Fruit fly (Drosophila melanogaster) whole organism, embryonic: ENCODE data around the gene Nthl1.

Source experiments
- ATbp ChIP-seq: fragments of 200-800 bp; sonication (Bioruptor generic); optimal IDR thresholded peaks from 2 replicates; lab custom pipeline; 2017; ENCODE audit warnings: missing biosample characterization, mild to moderate bottlenecking, missing genetic modification characterization, missing genetic modification reagents
- Atf6 ChIP-seq: fragments of 200-800 bp; sonication (Bioruptor generic); IDR thresholded peaks from 2 replicates; pipeline ENCODE4 v1.3.6; 2022; ENCODE audit warnings: missing biosample characterization, missing genetic modification characterization
- B-H1 ChIP-seq: fragments of 200-800 bp; sonication (Bioruptor generic); IDR thresholded peaks from 3 replicates; pipeline ENCODE4 v1.3.6; 2022; ENCODE audit warnings: missing biosample characterization, missing genetic modification characterization
- CG10267 ChIP-seq: fragments of 200-800 bp; sonication (Bioruptor generic); optimal IDR thresholded peaks from 2 replicates; lab custom pipeline; 2018; ENCODE audit warnings: missing biosample characterization, mild to moderate bottlenecking, missing genetic modification characterization, moderate library complexity
- CG10979 ChIP-seq: fragments of 200-800 bp; sonication (Bioruptor generic); optimal IDR thresholded peaks from 2 replicates; lab custom pipeline; 2018; ENCODE audit warnings: missing biosample characterization, mild to moderate bottlenecking, missing genetic modification characterization, moderate library complexity
- CG11504 ChIP-seq: fragments of 200-800 bp; sonication (Bioruptor generic); optimal IDR thresholded peaks from 3 replicates; lab custom pipeline; 2019; ENCODE audit warnings: missing biosample characterization, mild to moderate bottlenecking, missing genetic modification characterization, moderate library complexity
- CG12942 ChIP-seq: fragments of 200-800 bp; sonication (Bioruptor generic); optimal IDR thresholded peaks from 3 replicates; lab custom pipeline; 2016; ENCODE audit warnings: missing biosample characterization, missing genetic modification characterization
- CG1603 ChIP-seq: fragments of 200-800 bp; sonication (Bioruptor generic); optimal IDR thresholded peaks from 2 replicates; lab custom pipeline; 2019; ENCODE audit warnings: missing biosample characterization, mild to moderate bottlenecking, missing genetic modification characterization, moderate library complexity
- CG17361 ChIP-seq: fragments of 200-800 bp; sonication (Bioruptor generic); IDR thresholded peaks from 3 replicates; pipeline ENCODE4 v1.3.6; 2022; ENCODE audit warnings: missing biosample characterization, missing genetic modification characterization
- CG17829 ChIP-seq: fragments of 200-800 bp; optimal IDR thresholded peaks from 2 replicates; lab custom pipeline; 2019; ENCODE audit warnings: missing biosample characterization, mild to moderate bottlenecking, missing genetic modification characterization, moderate library complexity
- CG2120 ChIP-seq: fragments of 200-800 bp; sonication (Bioruptor generic); optimal IDR thresholded peaks from 3 replicates; lab custom pipeline; 2016; ENCODE audit warnings: missing biosample characterization, missing genetic modification characterization
- CG2712 ChIP-seq: fragments of 200-800 bp; optimal IDR thresholded peaks from 3 replicates; lab custom pipeline; 2019; ENCODE audit warnings: missing biosample characterization, mild to moderate bottlenecking, missing genetic modification characterization, moderate library complexity
- CG2875 ChIP-seq: fragments of 200-800 bp; sonication (Bioruptor generic); optimal IDR thresholded peaks from 2 replicates; lab custom pipeline; 2017; ENCODE audit warnings: missing biosample characterization, mild to moderate bottlenecking, missing genetic modification characterization, missing genetic modification reagents
- CG3995 ChIP-seq: fragments of 200-800 bp; sonication (Bioruptor generic); optimal IDR thresholded peaks from 3 replicates; lab custom pipeline; 2016; ENCODE audit warnings: missing biosample characterization, missing genetic modification characterization
- CG4282 ChIP-seq: fragments of 200-800 bp; sonication (Bioruptor generic); optimal IDR thresholded peaks from 2 replicates; lab custom pipeline; 2016; ENCODE audit warnings: missing biosample characterization, missing genetic modification characterization
- CG4424 ChIP-seq: fragments of 200-800 bp; sonication (Bioruptor generic); optimal IDR thresholded peaks from 3 replicates; lab custom pipeline; 2016; ENCODE audit warnings: missing biosample characterization, missing genetic modification characterization
- CG8388 ChIP-seq: fragments of 200-800 bp; sonication (Bioruptor generic); optimal IDR thresholded peaks from 2 replicates; lab custom pipeline; 2019; ENCODE audit warnings: missing biosample characterization, mild to moderate bottlenecking, missing genetic modification characterization, moderate library complexity
- CG9797 ChIP-seq: fragments of 200-800 bp; sonication (Bioruptor generic); optimal IDR thresholded peaks from 3 replicates; lab custom pipeline; 2018; ENCODE audit warnings: missing biosample characterization, mild to moderate bottlenecking, missing genetic modification characterization
- Chrac-16 ChIP-seq: fragments of 200-800 bp; sonication (Bioruptor generic); optimal IDR thresholded peaks from 3 replicates; lab custom pipeline; 2016; ENCODE audit warnings: missing biosample characterization, missing genetic modification characterization
- ERR ChIP-seq: fragments of 200-800 bp; sonication (Bioruptor generic); optimal IDR thresholded peaks from 2 replicates; lab custom pipeline; 2016; ENCODE audit warnings: missing biosample characterization, missing genetic modification characterization
- Fer3 ChIP-seq: fragments of 200-800 bp; sonication (Bioruptor generic); optimal IDR thresholded peaks from 2 replicates; lab custom pipeline; 2018; ENCODE audit warnings: missing biosample characterization, mild to moderate bottlenecking, missing genetic modification characterization, moderate library complexity
- Hmr ChIP-seq: fragments of 200-800 bp; sonication (Bioruptor generic); optimal IDR thresholded peaks from 3 replicates; lab custom pipeline; 2017; ENCODE audit warnings: mild to moderate bottlenecking, missing biosample characterization, missing genetic modification reagents, missing genetic modification characterization
- Hr3 ChIP-seq: fragments of 200-800 bp; sonication (Bioruptor generic); optimal IDR thresholded peaks from 3 replicates; lab custom pipeline; 2016; ENCODE audit warnings: missing biosample characterization, missing genetic modification characterization
- Kr ChIP-seq: fragments of 200-800 bp; sonication (Bioruptor generic); optimal IDR thresholded peaks from 2 replicates; lab custom pipeline; 2017; ENCODE audit warnings: missing biosample characterization, mild to moderate bottlenecking, missing genetic modification characterization
- Lim3 ChIP-seq: fragments of 200-800 bp; sonication (Bioruptor generic); IDR thresholded peaks from 2 replicates; pipeline ENCODE4 v1.3.6; 2022; ENCODE audit warnings: missing biosample characterization, missing genetic modification characterization
- Six4 ChIP-seq: fragments of 200-800 bp; sonication (Bioruptor generic); optimal IDR thresholded peaks from 2 replicates; lab custom pipeline; 2016; ENCODE audit warnings: missing biosample characterization, missing genetic modification characterization
- Sox102F ChIP-seq: fragments of 200-800 bp; sonication (Bioruptor generic); optimal IDR thresholded peaks from 2 replicates; lab custom pipeline; 2018; ENCODE audit warnings: missing biosample characterization, mild to moderate bottlenecking, missing genetic modification characterization, moderate library complexity
- Ssrp ChIP-seq: fragments of 200-800 bp; sonication (Bioruptor generic); optimal IDR thresholded peaks from 2 replicates; lab custom pipeline; 2018; ENCODE audit warnings: missing biosample characterization, mild to moderate bottlenecking, missing genetic modification characterization, moderate library complexity
- az2 ChIP-seq: fragments of 200-800 bp; sonication (Bioruptor generic); optimal IDR thresholded peaks from 3 replicates; lab custom pipeline; 2016; ENCODE audit warnings: missing biosample characterization, missing genetic modification characterization
- bcd ChIP-seq: fragments of 200-800 bp; sonication (Bioruptor generic); optimal IDR thresholded peaks from 2 replicates; lab custom pipeline; 2017; ENCODE audit warnings: missing biosample characterization, mild to moderate bottlenecking, missing genetic modification characterization
- ci ChIP-seq: fragments of 200-800 bp; sonication (Bioruptor generic); IDR thresholded peaks from 3 replicates; pipeline ENCODE4 v1.3.6; 2022; ENCODE audit warnings: missing biosample characterization, missing genetic modification characterization
- dmrt11E ChIP-seq: fragments of 200-800 bp; sonication (Bioruptor generic); optimal IDR thresholded peaks from 3 replicates; lab custom pipeline; 2018; ENCODE audit warnings: missing biosample characterization, mild to moderate bottlenecking, missing genetic modification characterization, moderate library complexity
- dmrt99B ChIP-seq: fragments of 200-800 bp; sonication (Bioruptor generic); optimal IDR thresholded peaks from 2 replicates; lab custom pipeline; 2018; ENCODE audit warnings: missing biosample characterization, mild to moderate bottlenecking, missing genetic modification characterization, moderate library complexity
- esg ChIP-seq: fragments of 200-800 bp; sonication (Bioruptor generic); conservative IDR thresholded peaks from 2 replicates; pipeline ENCODE4 v1.3.6; 2022; ENCODE audit warnings: missing biosample characterization, missing genetic modification characterization
- grau ChIP-seq: fragments of 200-800 bp; optimal IDR thresholded peaks from 3 replicates; lab custom pipeline; 2019; ENCODE audit warnings: missing biosample characterization, mild to moderate bottlenecking, missing genetic modification characterization, moderate library complexity
- ind ChIP-seq: fragments of 200-800 bp; sonication (Bioruptor generic); optimal IDR thresholded peaks from 3 replicates; lab custom pipeline; 2016; ENCODE audit warnings: missing biosample characterization, missing genetic modification characterization
- kay ChIP-seq: fragments of 200-800 bp; sonication (Bioruptor generic); optimal IDR thresholded peaks from 2 replicates; lab custom pipeline; 2016; ENCODE audit warnings: missing biosample characterization, missing genetic modification characterization
- ken ChIP-seq: fragments of 200-800 bp; sonication (Bioruptor generic); IDR thresholded peaks from 3 replicates; pipeline ENCODE4 v1.3.6; 2022; ENCODE audit warnings: missing biosample characterization, missing genetic modification characterization
- klu ChIP-seq: fragments of 200-800 bp; sonication (Bioruptor generic); IDR thresholded peaks from 2 replicates; pipeline ENCODE4 v1.3.6; 2022; ENCODE audit warnings: missing biosample characterization, missing genetic modification characterization
- lilli ChIP-seq: fragments of 200-800 bp; sonication (Bioruptor generic); optimal IDR thresholded peaks from 3 replicates; lab custom pipeline; 2016; ENCODE audit warnings: missing biosample characterization, missing genetic modification characterization
- mam ChIP-seq: fragments of 200-800 bp; sonication (Bioruptor generic); optimal IDR thresholded peaks from 3 replicates; lab custom pipeline; 2016; ENCODE audit warnings: missing biosample characterization, missing genetic modification characterization
- nmo ChIP-seq: fragments of 200-800 bp; sonication (Bioruptor generic); optimal IDR thresholded peaks from 2 replicates; lab custom pipeline; 2018; ENCODE audit warnings: missing biosample characterization, mild to moderate bottlenecking, missing genetic modification characterization, moderate library complexity
- nom ChIP-seq: fragments of 200-800 bp; sonication (Bioruptor generic); optimal IDR thresholded peaks from 2 replicates; lab custom pipeline; 2017; ENCODE audit warnings: missing biosample characterization, missing genetic modification characterization, mild to moderate bottlenecking, moderate library complexity, missing genetic modification reagents
- otp ChIP-seq: fragments of 200-800 bp; sonication (Bioruptor generic); IDR thresholded peaks from 3 replicates; pipeline ENCODE4, ENCODE4 v1.3.6; 2022; ENCODE audit warnings: missing biosample characterization, missing genetic modification characterization
- phol ChIP-seq: fragments of 200-800 bp; sonication (Bioruptor generic); optimal IDR thresholded peaks from 3 replicates; lab custom pipeline; 2018; ENCODE audit warnings: missing biosample characterization, mild to moderate bottlenecking, missing genetic modification characterization, moderate library complexity
- seq ChIP-seq: fragments of 200-800 bp; sonication (Bioruptor generic); IDR thresholded peaks from 2 replicates; pipeline ENCODE4 v1.3.6; 2022; ENCODE audit warnings: missing biosample characterization, missing genetic modification characterization
- stc ChIP-seq: fragments of 200-800 bp; sonication (Bioruptor generic); IDR thresholded peaks from 2 replicates; pipeline ENCODE4 v1.3.6; 2022; ENCODE audit warnings: missing biosample characterization, missing genetic modification characterization
- sug ChIP-seq: fragments of 200-800 bp; optimal IDR thresholded peaks from 2 replicates; lab custom pipeline; 2019; ENCODE audit warnings: missing biosample characterization, mild to moderate bottlenecking, missing genetic modification characterization, moderate library complexity
- tin ChIP-seq: fragments of 200-800 bp; sonication (Bioruptor generic); optimal IDR thresholded peaks from 3 replicates; lab custom pipeline; 2016; ENCODE audit warnings: missing biosample characterization, missing genetic modification characterization
- trem ChIP-seq: fragments of 200-800 bp; optimal IDR thresholded peaks from 3 replicates; lab custom pipeline; 2019; ENCODE audit warnings: missing biosample characterization, mild to moderate bottlenecking, missing genetic modification characterization, moderate library complexity
- unc-4 ChIP-seq: fragments of 200-800 bp; sonication (Bioruptor generic); IDR thresholded peaks from 2 replicates; pipeline ENCODE4 v1.3.6; 2022; ENCODE audit warnings: missing biosample characterization, missing genetic modification characterization; ENCODE audit not compliant: partially characterized antibody

Nthl1 gene

dm6 chr2L:20915224-20915623, 12.4 kb downstream of the Nthl1 start (continued):
- TF ChIP-seq CG17361 (GFP tag; lab: Robert Waterston, UW) (0 out of 3 replicates have a peak, but pooled peaks have one; percentile 27), kay (GFP tag; lab: Kevin White, UChicago) (peak; percentile 19), B-H1 (GFP tag; lab: Robert Waterston, UW) (peak; percentile 34; the same call in 1 of the 3 replicates), ken (GFP tag; lab: Robert Waterston, UW) (no peak), ind (peak; percentile 47), dmrt99B (tag; lab: Kevin White, UChicago) (peak; percentile 65), az2 (peak; percentile 15), Ssrp (tag; lab: Kevin White, UChicago) (peak; percentile 37), Atf6 (peak; percentile 39; the same call in 1 of the 2 replicates), CG1603 (tag; lab: Kevin White, UChicago) (peak; percentile 24), otp (GFP tag; lab: Robert Waterston, UW) (no peak), ATbp (GFP tag; lab: Kevin White, UChicago) (peak; percentile 8), Kr (GFP tag; lab: Kevin White, UChicago) (no peak), CG3995 (GFP tag; lab: Kevin White, UChicago) (peak; percentile 52), Sox102F (GFP tag; lab: Kevin White, UChicago) (peak; percentile 65), CG11504 (tag; lab: Kevin White, UChicago) (peak; percentile 52), mam (GFP tag; lab: Kevin White, UChicago) (peak; percentile 14), CG8388 (GFP tag; lab: Kevin White, UChicago) (peak; percentile 46), Six4 (GFP tag; lab: Kevin White, UChicago) (peak; percentile 30), CG10267 (tag; lab: Kevin White, UChicago) (peak; percentile 22), lilli (GFP tag; lab: Kevin White, UChicago) (peak; percentile 28), nom (GFP tag; lab: Kevin White, UChicago) (no peak), CG2875 (GFP tag; lab: Kevin White, UChicago) (no peak), esg (GFP tag; lab: Robert Waterston, UW) (peak; percentile 26; the same call in 1 of the 2 replicates), trem (tag; lab: Kevin White, UChicago) (no peak), CG12942 (GFP tag; lab: Kevin White, UChicago) (no peak), Hr3 (GFP tag; lab: Kevin White, UChicago) (peak; percentile 19), Hmr (GFP tag; lab: Kevin White, UChicago) (peak; percentile 60), CG9797 (no peak), unc-4 (GFP tag; lab: Robert Waterston, UW) (no peak), sug (tag; lab: Kevin White, UChicago) (no peak), dmrt11E (tag; lab: Kevin White, UChicago) (peak; percentile 16), phol (tag; lab: Kevin White, UChicago) (peak; percentile 50), CG4282 (GFP tag; lab: Kevin White, UChicago) (no peak), Lim3 (GFP tag; lab: Robert Waterston, UW) (no peak), Chrac-16 (peak; percentile 38), ci (peak; percentile 54; the same call in 1 of the 3 replicates), seq (GFP tag; lab: Robert Waterston, UW) (peak; percentile 62), klu (0 out of 2 replicates have a peak, but pooled peaks have one; percentile 8), CG2712 (tag; lab: Kevin White, UChicago) (peak; percentile 56), CG17829 (peak; percentile 22), Fer3 (peak; percentile 7), CG10979 (tag; lab: Kevin White, UChicago) (peak; percentile 49), stc (GFP tag; lab: Robert Waterston, UW) (peak; percentile 46; the same call in 1 of the 2 replicates), nmo (peak; percentile 12), bcd (peak; percentile 2), CG2120 (GFP tag; lab: Kevin White, UChicago) (peak; percentile 14), tin (peak; percentile 20), ERR (no peak), CG4424 (GFP tag; lab: Kevin White, UChicago) (peak; percentile 30), grau (peak; percentile 18)
